Worm (Caenorhabditis elegans) whole organism, young adult: ENCODE results near the gene F54E2.1.
"Not testable (repeated sequence)": the region's sequence is repeated elsewhere in the genome, so short reads cannot be mapped to it uniquely, and the experiment has no call there.

Experiments used
- aptf-3 ChIP-seq: fragments of 200-800 bp; sonication (Bioruptor generic); IDR thresholded peaks from 2 replicates; pipeline ENCODE4 v1.3.6; 2022; ENCODE audit warnings: missing genetic modification characterization, missing compliant biosample characterization
- dpff-1 ChIP-seq: sonication (generic microtip); optimal IDR thresholded peaks from 2 replicates; lab custom pipeline; 2017; ENCODE audit warnings: mild to moderate bottlenecking, missing genetic modification characterization, missing compliant biosample characterization
- snpc-3.4 ChIP-seq: sonication (generic microtip); optimal IDR thresholded peaks from 2 replicates; lab custom pipeline; 2017; ENCODE audit warnings: missing genetic modification characterization, mild to moderate bottlenecking, missing compliant biosample characterization, antibody characterized with exemption, moderate library complexity, missing genotype, missing genetic modification reagents
- tbp1 ChIP-seq: fragments of 200-800 bp; sonication (Bioruptor generic); optimal IDR thresholded peaks from 2 replicates; lab custom pipeline; 2018; ENCODE audit warnings: mild to moderate bottlenecking, missing genetic modification characterization, missing compliant biosample characterization
- ztf-3 ChIP-seq: fragments of 200-800 bp; sonication (Bioruptor generic); optimal IDR thresholded peaks from 2 replicates; lab custom pipeline; 2018; ENCODE audit warnings: mild to moderate bottlenecking, missing genetic modification characterization, missing compliant biosample characterization

ce11 chrV:2777395-2777794 is 32.8 kb upstream of the F54E2.1 start:
- not testable (repeated sequence) for TF ChIP-seq ztf-3 (GFP tag; lab: Kevin White, UChicago); aptf-3 (GFP tag; lab: Robert Waterston, UW); snpc-3.4; tbp1 (GFP tag; lab: Kevin White, UChicago); dpff-1 (tag; lab: Kevin White, UChicago)
